Worm (Caenorhabditis elegans): ENCODE results near the gene ZK1240.9.

DNA sequence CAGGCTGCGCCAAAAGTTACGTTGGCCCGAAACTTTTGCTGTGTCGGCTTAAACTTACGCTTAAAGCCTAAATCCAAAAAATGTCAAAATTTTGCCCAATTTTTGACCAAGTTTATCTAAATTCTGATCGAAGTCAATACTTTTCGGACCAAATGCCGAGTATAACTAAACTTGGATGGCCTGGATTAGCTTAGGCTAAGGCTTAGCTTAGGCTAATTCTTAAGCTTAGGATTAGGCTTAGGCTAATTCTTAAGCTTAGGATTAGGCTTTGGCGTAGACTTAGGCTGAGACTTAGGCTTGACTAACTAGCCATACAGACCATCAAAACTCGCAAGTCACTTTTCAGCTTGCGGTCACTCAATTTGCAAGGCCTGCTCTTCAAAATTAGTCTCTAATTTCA, 18.2 kb downstream of the ZK1240.9 start:
- TF ChIP-seq klf-2 (GFP tag; conservative IDR thresholded peaks at IDR 0.05) (no peak), ztf-23 (GFP tag; IDR thresholded peaks at IDR 0.05) (no peak), ztf-29 (GFP tag; IDR thresholded peaks at IDR 0.05) (no peak), cog-1 (tag; optimal IDR thresholded peaks at IDR 0.05) (no peak), ref-1 (GFP tag; conservative IDR thresholded peaks at IDR 0.05) (no peak), flt-1 (GFP tag; IDR thresholded peaks at IDR 0.05) (no peak), tab-1 (GFP tag; IDR thresholded peaks at IDR 0.05) (no peak), med-1 (GFP tag; optimal IDR thresholded peaks at IDR 0.05; ENCODE audit: insufficient read depth) (no peak), T22C8.4 (GFP tag; IDR thresholded peaks at IDR 0.05) (no peak)
